Worm (Caenorhabditis elegans): ENCODE data around the gene K12G11.6.
A peak's percentile ranks its signal among the peaks of the same experiment; 100 is the strongest.

The K12G11.6 gene

ce11 chrV:11859082-11859858 lies 34.9 kb upstream of the K12G11.6 start:
- no peak for TF ChIP-seq efl-1 (optimal IDR thresholded peaks at IDR 0.05)
- peak in 1 of 2 experiments; percentile 19 for TF ChIP-seq efl-1 (GFP tag; optimal IDR thresholded peaks at IDR 0.05 in 1 of 2)
- peak; percentile 63 for TF ChIP-seq blmp-1 (tag; optimal IDR thresholded peaks at IDR 0.05)
- no peak for TF ChIP-seq ceh-90 (tag; optimal IDR thresholded peaks at IDR 0.05)
- TF ChIP-seq nhr-20 (tag; optimal IDR thresholded peaks at IDR 0.05): peak; percentile 59
- TF ChIP-seq ceh-8 (GFP tag; optimal IDR thresholded peaks at IDR 0.05): no peak
- peak; percentile 36; the same call in 1 of the 2 replicates for TF ChIP-seq nhr-19 (GFP tag; conservative IDR thresholded peaks at IDR 0.05)
- TF ChIP-seq sptf-1 (tag; optimal IDR thresholded peaks at IDR 0.05): no peak
- peak; percentile 17 for TF ChIP-seq nhr-90 (tag; optimal IDR thresholded peaks at IDR 0.05; ENCODE audit: poor library complexity)
- TF ChIP-seq lin-14 (GFP tag; optimal IDR thresholded peaks at IDR 0.05): peak; percentile 69
- peak; percentile 62 for TF ChIP-seq nhr-71 (tag; optimal IDR thresholded peaks at IDR 0.05)
- TF ChIP-seq snu-23 (GFP tag; optimal IDR thresholded peaks at IDR 0.05): peak; percentile 41
- peak in 1 of 2 experiments; percentile 35 for TF ChIP-seq mdl-1 (tag; optimal IDR thresholded peaks at IDR 0.05)
- TF ChIP-seq elt-3 (tag; optimal IDR thresholded peaks at IDR 0.05): peak in 4 of 6 experiments; percentile 24 to 77 (median 54)
- peak; percentile 60 for TF ChIP-seq elt-2 (tag; optimal IDR thresholded peaks at IDR 0.05)
- peak in 1 of 2 experiments; percentile 38 for TF ChIP-seq lin-35 (GFP tag; optimal IDR thresholded peaks at IDR 0.05)
- peak; percentile 92 for TF ChIP-seq nhr-85 (tag)
- peak; percentile 48 for TF ChIP-seq jun-1 (tag; optimal IDR thresholded peaks at IDR 0.05)
- peak in 1 of 2 experiments; percentile 67 for TF ChIP-seq lsy-2 (tag; optimal IDR thresholded peaks at IDR 0.05)
- TF ChIP-seq mef-2 (tag; optimal IDR thresholded peaks at IDR 0.05): no peak
- no peak for TF ChIP-seq mep-1 (tag; optimal IDR thresholded peaks at IDR 0.05)
- no peak for TF ChIP-seq unc-130 (tag; optimal IDR thresholded peaks at IDR 0.05)
- TF ChIP-seq tbx-2 (tag; optimal IDR thresholded peaks at IDR 0.05): peak; percentile 14

ce11 chrV:11860375-11860774 lies 33.8 kb upstream of the K12G11.6 start, which contains the start of gene R13H4.5:
R13H4.5 (plus strand) TSS chrV:11860675.
- TF ChIP-seq ceh-88 (GFP tag; IDR thresholded peaks at IDR 0.05) (no peak), dsc-1 (tag; optimal IDR thresholded peaks at IDR 0.05) (peak; percentile 4), lin-14 (GFP tag; optimal IDR thresholded peaks at IDR 0.05) (peak; percentile 50), ceh-90 (tag; optimal IDR thresholded peaks at IDR 0.05) (no peak), hpl-2 (GFP tag; optimal IDR thresholded peaks at IDR 0.05) (no peak)

- TF ChIP-seq ztf-11 (tag; optimal IDR thresholded peaks at IDR 0.05) (no peak), ceh-82 (tag; optimal IDR thresholded peaks at IDR 0.05) (no peak), hpl-2 (GFP tag; optimal IDR thresholded peaks at IDR 0.05) (no peak), zip-4 (GFP tag; optimal IDR thresholded peaks at IDR 0.05) (no peak), unc-130 (tag; optimal IDR thresholded peaks at IDR 0.05) (no peak), unc-98 (GFP tag; IDR thresholded peaks at IDR 0.05) (no peak), dpl-1 (GFP tag; optimal IDR thresholded peaks at IDR 0.05) (no peak), nhr-71 (tag; optimal IDR thresholded peaks at IDR 0.05) (peak; percentile 31), F16B12.6 (tag; optimal IDR thresholded peaks at IDR 0.05) (no peak), rnt-1 (tag; optimal IDR thresholded peaks at IDR 0.05) (no peak), nhr-12 (tag; optimal IDR thresholded peaks at IDR 0.05) (no peak), isw-1 (GFP tag; IDR thresholded peaks at IDR 0.05) (no peak), unc-30 (tag; optimal IDR thresholded peaks at IDR 0.05) (no peak), fos-1 (tag; optimal IDR thresholded peaks at IDR 0.05) (peak; percentile 10), nhr-47 (tag; optimal IDR thresholded peaks at IDR 0.05) (no peak), C04F5.9 (tag; optimal IDR thresholded peaks at IDR 0.05) (no peak), ets-5 (GFP tag; IDR thresholded peaks at IDR 0.05) (no peak), ceh-88 (GFP tag; IDR thresholded peaks at IDR 0.05) (no peak), ama-1 (optimal IDR thresholded peaks at IDR 0.05) (no peak), elt-2 (tag; optimal IDR thresholded peaks at IDR 0.05) (no peak), pag-3 (tag; optimal IDR thresholded peaks at IDR 0.05; ENCODE audit: borderline replicate concordance, insufficient read depth) (no peak), blmp-1 (tag; optimal IDR thresholded peaks at IDR 0.05) (no peak), dsc-1 (tag; optimal IDR thresholded peaks at IDR 0.05) (no peak), mdl-1 (tag; optimal IDR thresholded peaks at IDR 0.05) (no peak), fkh-8 (tag; optimal IDR thresholded peaks at IDR 0.05) (peak; percentile 36), pqm-1 (tag; optimal IDR thresholded peaks at IDR 0.05) (no peak), elt-3 (tag; optimal IDR thresholded peaks at IDR 0.05) (no peak), mep-1 (tag; optimal IDR thresholded peaks at IDR 0.05) (no peak), ceh-8 (GFP tag; optimal IDR thresholded peaks at IDR 0.05) (peak; percentile 63), lin-13 (GFP tag; optimal IDR thresholded peaks at IDR 0.05) (no peak), nhr-28 (tag; optimal IDR thresholded peaks at IDR 0.05) (no peak)
Measured at ce11 chrV:11861880-11862544, 32.1 kb upstream of the K12G11.6 start.
